Worm (Caenorhabditis elegans) whole organism, L4 larva: ENCODE measurements around the gene gcy-11.

ENCODE experiments used
- F26F4.8 ChIP-seq: fragments of 200-800 bp; sonication (Bioruptor generic); conservative IDR thresholded peaks from 2 replicates; pipeline ENCODE4 v1.3.6; 2022; ENCODE audit warnings: missing genetic modification characterization, missing compliant biosample characterization
- ceh-82 ChIP-seq: sonication (generic microtip); optimal IDR thresholded peaks from 2 replicates; lab custom pipeline; 2017; ENCODE audit warnings: missing biosample characterization, missing genetic modification characterization
- fos-1 ChIP-seq: fragments of 150-350 bp; optimal IDR thresholded peaks from 2 replicates; lab custom pipeline; 2014; ENCODE audit warnings: missing biosample characterization, missing genetic modification characterization
- nhr-237 ChIP-seq: sonication (generic microtip); optimal IDR thresholded peaks from 2 replicates; lab custom pipeline; 2017; ENCODE audit warnings: missing biosample characterization, missing genetic modification characterization
- tag-97 ChIP-seq: fragments of 200-800 bp; sonication (Bioruptor generic); IDR thresholded peaks from 2 replicates; pipeline ENCODE4 v1.3.6; 2022; ENCODE audit warnings: missing genetic modification characterization, missing compliant biosample characterization
- zag-1 ChIP-seq: fragments of 150-350 bp; optimal IDR thresholded peaks from 2 replicates; lab custom pipeline; 2014; ENCODE audit warnings: missing biosample characterization, missing genetic modification characterization

ce11 chrX:17042946-17043345 lies 12.4 kb downstream of the gcy-11 start, which contains the start of gene F35B3.7:
- TF ChIP-seq nhr-237 (tag; lab: Kevin White, UChicago): no peak
- no peak for TF ChIP-seq fos-1 (tag; lab: Kevin White, UChicago)
- no peak for TF ChIP-seq F26F4.8 (GFP tag; lab: Robert Waterston, UW)
- TF ChIP-seq zag-1 (tag; lab: Kevin White, UChicago): no peak
- no peak for TF ChIP-seq tag-97 (GFP tag; lab: Robert Waterston, UW)
- TF ChIP-seq ceh-82 (tag; lab: Kevin White, UChicago): no peak
